Worm (Caenorhabditis elegans) whole organism, L1 larva: Measurements from ENCODE around the gene tmem-231.
A peak's percentile ranks its signal among the peaks of the same experiment; 100 is the strongest.

Experiments
- C16A3.4 ChIP-seq: fragments of 150-350 bp; optimal IDR thresholded peaks from 2 replicates; lab custom pipeline; 2014; ENCODE audit warnings: missing biosample characterization, missing genetic modification characterization
- F16B12.6 ChIP-seq: fragments of 150-350 bp; optimal IDR thresholded peaks from 2 replicates; lab custom pipeline; 2014; ENCODE audit warnings: missing biosample characterization, missing genetic modification characterization
- Y116A8C.19 ChIP-seq: sonication (generic microtip); optimal IDR thresholded peaks from 2 replicates; lab custom pipeline; 2016; ENCODE audit warnings: missing compliant biosample characterization, missing genetic modification characterization, borderline replicate concordance
- aha-1 ChIP-seq: fragments of 150-350 bp; optimal IDR thresholded peaks from 2 replicates; lab custom pipeline; 2014; ENCODE audit warnings: missing biosample characterization, missing genetic modification characterization
- aly-2 ChIP-seq: fragments of 150-350 bp; optimal IDR thresholded peaks from 2 replicates; lab custom pipeline; 2014; ENCODE audit warnings: missing biosample characterization, missing genetic modification characterization
- blmp-1 ChIP-seq: fragments of 150-350 bp; optimal IDR thresholded peaks from 2 replicates; lab custom pipeline; 2014; ENCODE audit warnings: missing biosample characterization, missing genetic modification characterization
- ceh-8 ChIP-seq: fragments of 200-800 bp; sonication (Bioruptor generic); optimal IDR thresholded peaks from 2 replicates; lab custom pipeline; 2018; ENCODE audit warnings: mild to moderate bottlenecking, missing genetic modification characterization, moderate library complexity, missing compliant biosample characterization
- ceh-90 ChIP-seq: sonication (generic microtip); optimal IDR thresholded peaks from 2 replicates; lab custom pipeline; 2016; ENCODE audit warnings: missing genetic modification characterization, missing compliant biosample characterization
- ces-1 ChIP-seq: fragments of 150-350 bp; optimal IDR thresholded peaks from 2 replicates; lab custom pipeline; 2014; ENCODE audit warnings: missing biosample characterization, missing genetic modification reagents, missing genetic modification characterization
- dpl-1 ChIP-seq, 3 experiments: fragments of 150-350 bp in 2 of 3; sonication (generic microtip) in 1 of 3; optimal IDR thresholded peaks; 2 replicates each; lab custom pipeline; 2014 to 2017; ENCODE audit warnings: missing biosample characterization in 3 of 3, missing genetic modification characterization in 3 of 3, missing genetic modification reagents in 3 of 3
- efl-3 ChIP-seq: fragments of 200-800 bp; sonication (Bioruptor generic); optimal IDR thresholded peaks from 2 replicates; lab custom pipeline; 2018; ENCODE audit warnings: mild to moderate bottlenecking, missing genetic modification characterization, missing compliant biosample characterization
- egl-27 ChIP-seq, 2 experiments: fragments of 150-350 bp in 1 of 2; sonication (generic microtip); optimal IDR thresholded peaks; 3 replicates each; lab custom pipeline; 2017 to 2018; ENCODE audit warnings: missing biosample characterization in 2 of 2, missing genetic modification characterization in 2 of 2, missing genetic modification reagents in 2 of 2
- elt-3 ChIP-seq, 6 experiments: fragments of 150-350 bp in 1 of 6; sonication (generic microtip); optimal IDR thresholded peaks; 2 replicates each; lab custom pipeline; 2017 to 2018; ENCODE audit warnings: missing biosample characterization in 6 of 6, missing genetic modification characterization in 6 of 6, inconsistent platforms in 1 of 6
- ets-5 ChIP-seq: fragments of 200-800 bp; sonication (Bioruptor generic); IDR thresholded peaks from 2 replicates; pipeline ENCODE4 v1.3.6; 2022; ENCODE audit warnings: missing genetic modification characterization, missing compliant biosample characterization
- hlh-17 ChIP-seq: fragments of 200-800 bp; sonication (Bioruptor generic); optimal IDR thresholded peaks from 2 replicates; lab custom pipeline; 2018; ENCODE audit warnings: missing genetic modification characterization, mild to moderate bottlenecking, missing compliant biosample characterization, moderate library complexity, borderline replicate concordance
- hlh-4 ChIP-seq: sonication (generic microtip); optimal IDR thresholded peaks from 2 replicates; lab custom pipeline; 2016; ENCODE audit warnings: mild to moderate bottlenecking, missing genetic modification characterization, missing compliant biosample characterization
- irx-1 ChIP-seq: sonication (generic microtip); optimal IDR thresholded peaks from 2 replicates; lab custom pipeline; 2016; ENCODE audit warnings: missing genetic modification characterization, missing compliant biosample characterization
- jun-1 ChIP-seq: fragments of 150-350 bp; optimal IDR thresholded peaks from 2 replicates; lab custom pipeline; 2014; ENCODE audit warnings: missing biosample characterization, missing genetic modification reagents, missing genetic modification characterization
- lin-14 ChIP-seq: fragments of 200-800 bp; sonication (Bioruptor generic); optimal IDR thresholded peaks from 2 replicates; lab custom pipeline; 2018; ENCODE audit warnings: mild to moderate bottlenecking, missing genetic modification characterization, moderate library complexity, missing compliant biosample characterization
- lin-35 ChIP-seq, 2 experiments: fragments of 150-350 bp; optimal IDR thresholded peaks; 2 replicates each; lab custom pipeline; 2014; ENCODE audit warnings: missing biosample characterization in 2 of 2, missing genetic modification characterization in 2 of 2, missing genetic modification reagents in 2 of 2
- lin-39 ChIP-seq: fragments of 150-350 bp; optimal IDR thresholded peaks from 2 replicates; lab custom pipeline; 2014; ENCODE audit warnings: missing biosample characterization, missing genetic modification reagents, missing genetic modification characterization
- lir-3 ChIP-seq: sonication (generic microtip); optimal IDR thresholded peaks from 2 replicates; lab custom pipeline; 2016; ENCODE audit warnings: mild to moderate bottlenecking, missing genetic modification characterization, moderate library complexity, missing compliant biosample characterization; ENCODE audit not compliant: poor library complexity
- lsy-2 ChIP-seq, 2 experiments: fragments of 150-350 bp; optimal IDR thresholded peaks; 2 replicates each; lab custom pipeline; 2014; ENCODE audit warnings: missing biosample characterization in 2 of 2, missing genetic modification characterization in 2 of 2
- mab-9 ChIP-seq: fragments of 200-800 bp; sonication (Bioruptor generic); IDR thresholded peaks from 2 replicates; pipeline ENCODE4 v1.3.6; 2022; ENCODE audit warnings: missing genetic modification reagents, missing genetic modification characterization, missing compliant biosample characterization
- mdl-1 ChIP-seq, 2 experiments: fragments of 150-350 bp; optimal IDR thresholded peaks; 2 replicates each; lab custom pipeline; 2014 to 2017; ENCODE audit warnings: missing biosample characterization in 2 of 2, missing genetic modification characterization in 2 of 2, inconsistent platforms in 1 of 2
- mef-2 ChIP-seq: fragments of 150-350 bp; optimal IDR thresholded peaks from 2 replicates; lab custom pipeline; 2014; ENCODE audit warnings: missing biosample characterization, missing genetic modification characterization
- mep-1 ChIP-seq: fragments of 150-350 bp; optimal IDR thresholded peaks from 2 replicates; lab custom pipeline; 2014; ENCODE audit warnings: missing biosample characterization, missing genetic modification characterization
- nhr-11 ChIP-seq: fragments of 150-350 bp; optimal IDR thresholded peaks from 2 replicates; lab custom pipeline; 2014; ENCODE audit warnings: missing biosample characterization, missing genetic modification characterization
- nhr-19 ChIP-seq: fragments of 200-800 bp; sonication (Bioruptor generic); conservative IDR thresholded peaks from 2 replicates; pipeline ENCODE4 v1.3.6; 2022; ENCODE audit warnings: missing genetic modification characterization, missing compliant biosample characterization
- nhr-20 ChIP-seq: sonication (generic microtip); optimal IDR thresholded peaks from 2 replicates; lab custom pipeline; 2016; ENCODE audit warnings: mild to moderate bottlenecking, missing genetic modification characterization, missing compliant biosample characterization
- nhr-71 ChIP-seq: sonication (generic microtip); optimal IDR thresholded peaks from 2 replicates; lab custom pipeline; 2016; ENCODE audit warnings: mild to moderate bottlenecking, missing genetic modification characterization, moderate library complexity, missing compliant biosample characterization
- nhr-85 ChIP-seq: sonication (generic microtip); peaks from one replicate; lab custom pipeline; 2016; ENCODE audit warnings: missing genetic modification characterization, inconsistent platforms, missing compliant biosample characterization
- nhr-90 ChIP-seq: sonication (generic microtip); optimal IDR thresholded peaks from 2 replicates; lab custom pipeline; 2016; ENCODE audit warnings: mild to moderate bottlenecking, missing genetic modification characterization, missing compliant biosample characterization; ENCODE audit not compliant: poor library complexity
- pag-3 ChIP-seq: sonication (generic microtip); optimal IDR thresholded peaks from 2 replicates; lab custom pipeline; 2017; ENCODE audit warnings: missing genetic modification characterization, mild to moderate bottlenecking, missing compliant biosample characterization, antibody characterized with exemption, borderline replicate concordance; ENCODE audit not compliant: insufficient read depth
- snpc-4 ChIP-seq: fragments of 150-350 bp; optimal IDR thresholded peaks from 2 replicates; lab custom pipeline; 2014; ENCODE audit warnings: missing biosample characterization, missing genetic modification characterization
- snu-23 ChIP-seq: sonication (generic microtip); optimal IDR thresholded peaks from 2 replicates; lab custom pipeline; 2016; ENCODE audit warnings: missing genetic modification characterization, missing compliant biosample characterization
- sptf-1 ChIP-seq: fragments of 150-350 bp; optimal IDR thresholded peaks from 2 replicates; lab custom pipeline; 2014; ENCODE audit warnings: missing biosample characterization, missing genetic modification characterization
- sup-37 ChIP-seq: fragments of 200-800 bp; sonication (Bioruptor generic); optimal IDR thresholded peaks from 2 replicates; lab custom pipeline; 2018; ENCODE audit warnings: mild to moderate bottlenecking, missing genetic modification characterization, missing compliant biosample characterization
- swsn-7 ChIP-seq: sonication (generic microtip); optimal IDR thresholded peaks from 2 replicates; lab custom pipeline; 2016; ENCODE audit warnings: missing genetic modification characterization, missing compliant biosample characterization
- tbx-2 ChIP-seq: sonication (generic microtip); optimal IDR thresholded peaks from 2 replicates; lab custom pipeline; 2016; ENCODE audit warnings: missing genetic modification characterization, missing compliant biosample characterization
- unc-62 ChIP-seq: fragments of 150-350 bp; optimal IDR thresholded peaks from 2 replicates; lab custom pipeline; 2014; ENCODE audit warnings: missing biosample characterization, missing genetic modification reagents, missing genetic modification characterization
- zip-4 ChIP-seq: fragments of 200-800 bp; sonication (Bioruptor generic); optimal IDR thresholded peaks from 2 replicates; lab custom pipeline; 2018; ENCODE audit warnings: mild to moderate bottlenecking, missing genetic modification characterization, moderate library complexity, missing compliant biosample characterization
- ztf-4 ChIP-seq: fragments of 150-350 bp; optimal IDR thresholded peaks from 2 replicates; lab custom pipeline; 2014; ENCODE audit warnings: missing biosample characterization, missing genetic modification characterization

Gene tmem-231

ce11 chrIV:8463069-8463468 lies 36.5 kb downstream of the tmem-231 start (continued):
- TF ChIP-seq lin-14: peak; percentile 46
- TF ChIP-seq C16A3.4 (tag; lab: Kevin White, UChicago): no peak
- TF ChIP-seq egl-27 (tag; optimal IDR thresholded peaks at IDR 0.05; lab: Kevin White, UChicago): no peak
- TF ChIP-seq nhr-90 (tag; lab: Kevin White, UChicago): no peak
- no peak for TF ChIP-seq pag-3
- no peak for TF ChIP-seq mep-1 (tag; lab: Kevin White, UChicago)
- peak in 1 of 2 experiments; percentile 2 for TF ChIP-seq lsy-2 (tag; optimal IDR thresholded peaks at IDR 0.05; lab: Kevin White, UChicago)
- no peak for TF ChIP-seq dpl-1 (GFP tag; optimal IDR thresholded peaks at IDR 0.05; lab: Kevin White, UChicago)
- no peak for TF ChIP-seq lin-39 (tag; lab: Kevin White, UChicago)
- no peak for TF ChIP-seq hlh-17
- TF ChIP-seq swsn-7 (tag; lab: Kevin White, UChicago): no peak
- no peak for TF ChIP-seq aly-2 (tag; lab: Kevin White, UChicago)
- peak; percentile 40 for TF ChIP-seq nhr-19 (GFP tag; lab: Robert Waterston, UW)
- no peak for TF ChIP-seq nhr-11
- TF ChIP-seq F16B12.6 (tag; lab: Kevin White, UChicago): no peak
- TF ChIP-seq zip-4: no peak
- TF ChIP-seq irx-1 (tag; lab: Kevin White, UChicago): no peak
- no peak for TF ChIP-seq hlh-4 (tag; lab: Kevin White, UChicago)
- no peak for TF ChIP-seq aha-1
- TF ChIP-seq lir-3 (tag; lab: Kevin White, UChicago): no peak
- no peak for TF ChIP-seq ceh-8 (GFP tag; lab: Kevin White, UChicago)

ce11 chrIV:8463716-8464115 lies 37.1 kb downstream of the tmem-231 start, which contains the start of gene str-176:
Gene str-176, minus strand, starts transcription at chrIV:8463816.
- TF ChIP-seq nhr-11: no peak
- TF ChIP-seq sup-37: no peak
- TF ChIP-seq ces-1 (GFP tag; lab: Kevin White, UChicago): no peak
- no peak for TF ChIP-seq jun-1
- TF ChIP-seq pag-3: no peak
- TF ChIP-seq nhr-71 (tag; lab: Kevin White, UChicago): no peak
- no peak for TF ChIP-seq efl-3 (GFP tag; lab: Kevin White, UChicago)
- TF ChIP-seq mdl-1 (tag; optimal IDR thresholded peaks at IDR 0.05; lab: Kevin White, UChicago): no peak
- TF ChIP-seq Y116A8C.19 (tag; lab: Kevin White, UChicago): no peak
- no peak for TF ChIP-seq ets-5
- no peak for TF ChIP-seq lir-3 (tag; lab: Kevin White, UChicago)
- no peak for TF ChIP-seq ceh-90 (tag; lab: Kevin White, UChicago)
- no peak for TF ChIP-seq mab-9 (GFP tag; lab: Robert Waterston, UW)
- no peak for TF ChIP-seq mef-2
- TF ChIP-seq, all 84 proteins: peak for 0

- peak; percentile 33 for TF ChIP-seq blmp-1 (tag; lab: Kevin White, UChicago)
- TF ChIP-seq tbx-2 (tag; lab: Kevin White, UChicago): peak; percentile 3
- TF ChIP-seq sptf-1 (tag; lab: Kevin White, UChicago): no peak
- peak in 4 of 6 experiments; percentile 60 to 86 (median 68) for TF ChIP-seq elt-3 (tag; optimal IDR thresholded peaks at IDR 0.05; lab: Kevin White, UChicago)
- no peak for TF ChIP-seq sup-37
- TF ChIP-seq nhr-85 (tag; lab: Kevin White, UChicago): peak; percentile 82
- no peak for TF ChIP-seq ztf-4 (tag; lab: Kevin White, UChicago)
- TF ChIP-seq snpc-4 (tag; lab: Kevin White, UChicago): no peak
- TF ChIP-seq hlh-4 (tag; lab: Kevin White, UChicago): no peak
- no peak for TF ChIP-seq ceh-8 (GFP tag; lab: Kevin White, UChicago)
- TF ChIP-seq snu-23: peak; percentile 26
- peak; percentile 49 for TF ChIP-seq nhr-71 (tag; lab: Kevin White, UChicago)
- peak; percentile 30 for TF ChIP-seq nhr-19 (GFP tag; lab: Robert Waterston, UW)
- no peak for TF ChIP-seq mep-1 (tag; lab: Kevin White, UChicago)
- peak; percentile 57 for TF ChIP-seq nhr-20 (tag; lab: Kevin White, UChicago)
- no peak for TF ChIP-seq unc-62 (GFP tag; lab: Kevin White, UChicago)
- peak in 1 of 2 experiments; percentile 34 for TF ChIP-seq lin-35 (GFP tag; optimal IDR thresholded peaks at IDR 0.05; lab: Kevin White, UChicago)
- TF ChIP-seq lin-39 (tag; lab: Kevin White, UChicago): no peak
- TF ChIP-seq lin-14: peak; percentile 55
These were observed 37.6 kb downstream of the tmem-231 start for ce11 chrIV:8464187-8464586.
